Worm (Caenorhabditis elegans): ENCODE measurements around the gene pfd-1.

pfd-1 gene

DNA sequence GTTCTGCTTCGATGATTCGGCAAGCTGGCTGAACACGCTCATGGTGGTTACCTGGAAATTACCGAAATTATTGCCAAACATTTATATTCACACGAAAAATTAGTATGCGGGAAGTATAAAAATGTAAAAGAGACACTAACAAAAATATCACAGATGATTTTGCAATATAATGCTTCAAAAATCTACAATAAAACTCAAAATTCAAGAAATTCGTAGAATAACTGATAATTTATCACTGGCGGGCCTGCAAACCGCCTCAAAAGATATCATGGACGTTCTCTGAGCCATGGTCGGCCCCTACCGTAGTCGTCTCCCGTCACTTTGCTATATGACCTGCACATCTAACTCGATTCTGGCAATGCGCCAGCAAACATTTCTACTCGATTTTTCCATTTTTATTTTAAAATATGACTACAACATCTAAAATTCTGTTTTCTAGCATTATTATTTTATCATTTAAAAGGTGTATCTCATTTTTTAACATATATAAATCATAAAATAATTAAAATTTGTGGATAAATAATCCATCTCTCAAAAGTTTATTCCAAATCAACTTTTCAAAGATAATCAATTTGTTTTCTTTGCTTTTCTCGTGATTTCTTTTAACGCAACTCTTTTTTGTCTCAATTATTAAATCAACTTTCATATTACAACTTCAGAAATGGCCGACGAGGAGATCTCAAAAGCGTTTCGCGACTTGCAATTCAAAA, at the start of gene pfd-1, which contains the start of gene F01G4.6:
Gene pfd-1, plus strand, starts transcription at position 660 of the 710 bp plus-strand sequence.
Gene F01G4.6, minus strand, starts transcription at position 51 of the 710 bp plus-strand sequence.
- TF ChIP-seq sdz-12 (GFP tag; optimal IDR thresholded peaks at IDR 0.05) (peak; percentile 30), zag-1 (tag; optimal IDR thresholded peaks at IDR 0.05) (peak; percentile 84), unc-39 (tag; optimal IDR thresholded peaks at IDR 0.05) (no peak), vab-7 (GFP tag; IDR thresholded peaks at IDR 0.05) (peak; percentile 55; the same call in 1 of the 2 replicates), ztf-7 (tag; optimal IDR thresholded peaks at IDR 0.05) (no peak), F10B5.3 (tag; optimal IDR thresholded peaks at IDR 0.05) (peak; percentile 33), ceh-20 (GFP tag; IDR thresholded peaks at IDR 0.05) (peak; percentile 89), unc-62 (GFP tag; optimal IDR thresholded peaks at IDR 0.05 in 1 of 2) (peak in 1 of 2 experiments; percentile 21), unc-62 (tag; optimal IDR thresholded peaks at IDR 0.05) (no peak), nhr-25 (tag; optimal IDR thresholded peaks at IDR 0.05; ENCODE audit: borderline replicate concordance, insufficient read depth) (peak; percentile 80), fkh-10 (GFP tag; optimal IDR thresholded peaks at IDR 0.05) (peak; percentile 67), rbr-2 (tag; optimal IDR thresholded peaks at IDR 0.05) (peak; percentile 91), aly-2 (tag; optimal IDR thresholded peaks at IDR 0.05) (no peak), skn-1 (tag; optimal IDR thresholded peaks at IDR 0.05) (no peak), gei-8 (GFP tag; optimal IDR thresholded peaks at IDR 0.05) (peak; percentile 45), nhr-102 (tag; optimal IDR thresholded peaks at IDR 0.05) (peak; percentile 83), nhr-10 (tag; optimal IDR thresholded peaks at IDR 0.05) (no peak), zip-11 (GFP tag; IDR thresholded peaks at IDR 0.05) (no peak), F37D6.2 (tag; optimal IDR thresholded peaks at IDR 0.05) (peak; percentile 79), daf-16 (GFP tag; optimal IDR thresholded peaks at IDR 0.05) (peak in 1 of 2 experiments; percentile 61), daf-16 (tag; optimal IDR thresholded peaks at IDR 0.05) (peak; percentile 70), nhr-76 (tag; optimal IDR thresholded peaks at IDR 0.05) (peak; percentile 53), mdt-29 (GFP tag; IDR thresholded peaks at IDR 0.05) (peak; percentile 49; the same call in 1 of the 2 replicates), lin-1 (GFP tag; IDR thresholded peaks at IDR 0.05) (peak; percentile 90), ces-1 (GFP tag; optimal IDR thresholded peaks at IDR 0.05) (peak; percentile 24), zfp-2 (tag; optimal IDR thresholded peaks at IDR 0.05) (peak; percentile 97), nhr-28 (tag; optimal IDR thresholded peaks at IDR 0.05) (peak; percentile 87), mes-2 (tag; optimal IDR thresholded peaks at IDR 0.05; ENCODE audit: poor library complexity, severe bottlenecking) (peak; percentile 93), nhr-42 (GFP tag; IDR thresholded peaks at IDR 0.05) (0 out of 2 replicates have a peak, but pooled peaks have one; percentile 11), duxl-1 (tag; optimal IDR thresholded peaks at IDR 0.05; ENCODE audit: poor library complexity) (peak; percentile 76), hlh-30 (tag; optimal IDR thresholded peaks at IDR 0.05; ENCODE audit: insufficient read depth) (peak; percentile 89), ama-1 (optimal IDR thresholded peaks at IDR 0.05) (peak; percentile 53), pqm-1 (tag; optimal IDR thresholded peaks at IDR 0.05) (peak; percentile 9), egl-43 (GFP tag; IDR thresholded peaks at IDR 0.05) (0 out of 2 replicates have a peak, but pooled peaks have one; percentile 56), hmg-1.1 (GFP tag; IDR thresholded peaks at IDR 0.05) (peak; percentile 87), T20F7.1 (GFP tag; optimal IDR thresholded peaks at IDR 0.05) (no peak), egl-27 (tag; optimal IDR thresholded peaks at IDR 0.05) (no peak), arid-1 (GFP tag; conservative IDR thresholded peaks at IDR 0.05) (peak; percentile 91), mxl-2 (GFP tag; conservative IDR thresholded peaks at IDR 0.05) (peak; percentile 66; the same call in 1 of the 2 replicates), dmd-6 (GFP tag; IDR thresholded peaks at IDR 0.05) (peak; percentile 90), nhr-41 (GFP tag; IDR thresholded peaks at IDR 0.05) (no peak), Y105C5A.15 (GFP tag; IDR thresholded peaks at IDR 0.05) (no peak), zip-2 (tag; optimal IDR thresholded peaks at IDR 0.05) (peak; percentile 42), lin-38 (GFP tag; IDR thresholded peaks at IDR 0.05) (peak; percentile 84), ceh-62 (tag; optimal IDR thresholded peaks at IDR 0.05) (no peak), spr-1 (tag; optimal IDR thresholded peaks at IDR 0.05) (peak; percentile 42), nhr-6 (tag; optimal IDR thresholded peaks at IDR 0.05) (peak; percentile 92), lin-15B (tag; optimal IDR thresholded peaks at IDR 0.05) (no peak), mep-1 (tag; optimal IDR thresholded peaks at IDR 0.05) (peak; percentile 96), aha-1 (tag) (peak; percentile 93), php-3 (GFP tag; IDR thresholded peaks at IDR 0.05) (peak; percentile 75)

Measured in whole organism, L4 larva.